Fruit fly (Drosophila melanogaster) whole organism, prepupa: ENCODE measurements around the gene Cyp4d2.

ENCODE experiments used
- Blimp-1 ChIP-seq: fragments of 200-800 bp; sonication (Bioruptor generic); optimal IDR thresholded peaks from 3 replicates; lab custom pipeline; 2017; ENCODE audit warnings: missing biosample characterization, missing genetic modification characterization, mild to moderate bottlenecking, moderate library complexity, missing genetic modification reagents
- CG10631 ChIP-seq: fragments of 200-800 bp; sonication (Bioruptor generic); optimal IDR thresholded peaks from 2 replicates; lab custom pipeline; 2016; ENCODE audit warnings: missing biosample characterization, missing genetic modification characterization
- CG11294 ChIP-seq: fragments of 200-800 bp; sonication (Bioruptor generic); IDR thresholded peaks from 2 replicates; pipeline ENCODE4 v1.3.6; 2022; ENCODE audit warnings: missing biosample characterization, missing genetic modification characterization
- CG11902 ChIP-seq: fragments of 200-800 bp; sonication (Bioruptor generic); optimal IDR thresholded peaks from 3 replicates; lab custom pipeline; 2016; ENCODE audit warnings: missing biosample characterization, missing genetic modification characterization
- CG15336 ChIP-seq: fragments of 200-800 bp; sonication (Bioruptor generic); IDR thresholded peaks from 2 replicates; pipeline ENCODE4 v1.3.6; 2022; ENCODE audit warnings: missing biosample characterization, missing genetic modification characterization
- CG3032 ChIP-seq: fragments of 200-800 bp; optimal IDR thresholded peaks from 2 replicates; lab custom pipeline; 2019; ENCODE audit warnings: missing biosample characterization, mild to moderate bottlenecking, missing genetic modification characterization, moderate library complexity
- CG31627 ChIP-seq: fragments of 200-800 bp; sonication (Bioruptor generic); optimal IDR thresholded peaks from 3 replicates; lab custom pipeline; 2016; ENCODE audit warnings: missing biosample characterization, missing genetic modification characterization
- CG32006 ChIP-seq: fragments of 200-800 bp; sonication (Bioruptor generic); optimal IDR thresholded peaks from 3 replicates; lab custom pipeline; 2017; ENCODE audit warnings: missing biosample characterization, mild to moderate bottlenecking, missing genetic modification characterization
- CG3919 ChIP-seq: fragments of 200-800 bp; sonication (Bioruptor generic); optimal IDR thresholded peaks from 3 replicates; lab custom pipeline; 2016; ENCODE audit warnings: missing biosample characterization, missing genetic modification characterization
- CG4318 ChIP-seq: fragments of 200-800 bp; sonication (Bioruptor generic); optimal IDR thresholded peaks from 3 replicates; lab custom pipeline; 2017; ENCODE audit warnings: missing biosample characterization, mild to moderate bottlenecking, missing genetic modification characterization
- CG6163 ChIP-seq: fragments of 200-800 bp; sonication (Bioruptor generic); IDR thresholded peaks from 3 replicates; pipeline ENCODE4 v1.3.6; 2022; ENCODE audit warnings: missing biosample characterization, missing genetic modification characterization
- CG6276 ChIP-seq: fragments of 200-800 bp; sonication (Bioruptor generic); optimal IDR thresholded peaks from 2 replicates; lab custom pipeline; 2017; ENCODE audit warnings: missing biosample characterization, mild to moderate bottlenecking, missing genetic modification characterization
- CG6792 ChIP-seq: fragments of 200-800 bp; sonication (Bioruptor generic); optimal IDR thresholded peaks from 3 replicates; lab custom pipeline; 2016; ENCODE audit warnings: missing biosample characterization, missing genetic modification characterization
- CG6808 ChIP-seq: fragments of 200-800 bp; sonication (Bioruptor generic); optimal IDR thresholded peaks from 3 replicates; lab custom pipeline; 2017; ENCODE audit warnings: missing biosample characterization, missing genetic modification characterization, mild to moderate bottlenecking, moderate library complexity, missing genetic modification reagents
- CG7368 ChIP-seq: fragments of 200-800 bp; sonication (Bioruptor generic); optimal IDR thresholded peaks from 3 replicates; lab custom pipeline; 2016; ENCODE audit warnings: missing biosample characterization, missing genetic modification characterization
- CG8119 ChIP-seq: fragments of 200-800 bp; sonication (Bioruptor generic); IDR thresholded peaks from 3 replicates; pipeline ENCODE4 v1.3.6; 2022; ENCODE audit warnings: missing biosample characterization, missing genetic modification characterization
- CG8319 ChIP-seq: fragments of 200-800 bp; sonication (Bioruptor generic); optimal IDR thresholded peaks from 3 replicates; lab custom pipeline; 2016; ENCODE audit warnings: missing biosample characterization, missing genetic modification characterization
- Eip75B ChIP-seq: fragments of 200-800 bp; sonication (Bioruptor generic); optimal IDR thresholded peaks from 3 replicates; lab custom pipeline; 2016; ENCODE audit warnings: missing biosample characterization, missing genetic modification characterization
- Eip78C ChIP-seq: fragments of 200-800 bp; sonication (Bioruptor generic); peaks from one replicate; lab custom pipeline; 2016; ENCODE audit warnings: missing biosample characterization, missing genetic modification characterization
- Eip93F ChIP-seq: fragments of 200-800 bp; sonication (Bioruptor generic); optimal IDR thresholded peaks from 2 replicates; lab custom pipeline; 2016; ENCODE audit warnings: missing biosample characterization, mild to moderate bottlenecking, missing genetic modification characterization
- Ets21C ChIP-seq: fragments of 200-800 bp; sonication (Bioruptor generic); optimal IDR thresholded peaks from 3 replicates; lab custom pipeline; 2016; ENCODE audit warnings: missing biosample characterization, missing genetic modification characterization
- Ets96B ChIP-seq: fragments of 200-800 bp; optimal IDR thresholded peaks from 2 replicates; lab custom pipeline; 2019; ENCODE audit warnings: missing biosample characterization, mild to moderate bottlenecking, missing genetic modification characterization, moderate library complexity
- Gug ChIP-seq: fragments of 200-800 bp; sonication (Bioruptor generic); IDR thresholded peaks from 2 replicates; pipeline ENCODE4 v1.3.6; 2022; ENCODE audit warnings: missing biosample characterization, missing genetic modification characterization
- Hr38 ChIP-seq: sonication (Bioruptor generic); optimal IDR thresholded peaks from 2 replicates; lab custom pipeline; 2016; ENCODE audit warnings: missing biosample characterization, missing genetic modification characterization
- Hr39 ChIP-seq: fragments of 200-800 bp; sonication (Bioruptor generic); optimal IDR thresholded peaks from 2 replicates; lab custom pipeline; 2016; ENCODE audit warnings: missing biosample characterization, missing genetic modification characterization
- Hr4 ChIP-seq: fragments of 200-800 bp; sonication (Bioruptor generic); optimal IDR thresholded peaks from 3 replicates; lab custom pipeline; 2016; ENCODE audit warnings: missing biosample characterization, missing genetic modification characterization
- Met ChIP-seq: fragments of 200-800 bp; sonication (Bioruptor generic); optimal IDR thresholded peaks from 3 replicates; lab custom pipeline; 2016; ENCODE audit warnings: missing biosample characterization, missing genetic modification characterization
- OdsH ChIP-seq: fragments of 200-800 bp; sonication (Bioruptor generic); optimal IDR thresholded peaks from 3 replicates; lab custom pipeline; 2016; ENCODE audit warnings: missing biosample characterization, missing genetic modification characterization
- Sox14 ChIP-seq: fragments of 200-800 bp; sonication (Bioruptor generic); optimal IDR thresholded peaks from 3 replicates; lab custom pipeline; 2016; ENCODE audit warnings: missing biosample characterization, missing genetic modification characterization
- Sox15 ChIP-seq: fragments of 200-800 bp; sonication (Bioruptor generic); optimal IDR thresholded peaks from 3 replicates; lab custom pipeline; 2016; ENCODE audit warnings: missing biosample characterization, missing genetic modification characterization
- achi ChIP-seq: fragments of 200-800 bp; sonication (Bioruptor generic); optimal IDR thresholded peaks from 3 replicates; lab custom pipeline; 2016; ENCODE audit warnings: missing biosample characterization, missing genetic modification characterization
- acj6 ChIP-seq: fragments of 200-800 bp; sonication (Bioruptor generic); optimal IDR thresholded peaks from 3 replicates; lab custom pipeline; 2016; ENCODE audit warnings: missing biosample characterization, missing genetic modification characterization
- cyc ChIP-seq: fragments of 200-800 bp; sonication (Bioruptor generic); optimal IDR thresholded peaks from 3 replicates; lab custom pipeline; 2016; ENCODE audit warnings: missing biosample characterization, missing genetic modification characterization
- dsx ChIP-seq: fragments of 200-800 bp; optimal IDR thresholded peaks from 3 replicates; lab custom pipeline; 2019; ENCODE audit warnings: missing biosample characterization, mild to moderate bottlenecking, missing genetic modification characterization, moderate library complexity; ENCODE audit not compliant: poor library complexity, severe bottlenecking
- esn ChIP-seq: fragments of 200-800 bp; sonication (Bioruptor generic); optimal IDR thresholded peaks from 2 replicates; lab custom pipeline; 2016; ENCODE audit warnings: missing biosample characterization, mild to moderate bottlenecking, missing genetic modification characterization, moderate library complexity
- fd85E ChIP-seq: fragments of 200-800 bp; sonication (Bioruptor generic); optimal IDR thresholded peaks from 3 replicates; lab custom pipeline; 2016; ENCODE audit warnings: missing biosample characterization, missing genetic modification characterization
- fkh ChIP-seq: fragments of 200-800 bp; sonication (Bioruptor generic); optimal IDR thresholded peaks from 3 replicates; lab custom pipeline; 2017; ENCODE audit warnings: missing biosample characterization, mild to moderate bottlenecking, missing genetic modification characterization, moderate library complexity
- lz ChIP-seq: fragments of 200-800 bp; sonication (Bioruptor generic); optimal IDR thresholded peaks from 3 replicates; lab custom pipeline; 2016; ENCODE audit warnings: missing biosample characterization, missing genetic modification characterization
- net ChIP-seq: fragments of 200-800 bp; sonication (Bioruptor generic); optimal IDR thresholded peaks from 3 replicates; lab custom pipeline; 2016; ENCODE audit warnings: missing biosample characterization, missing genetic modification characterization
- pdm3 ChIP-seq: fragments of 200-800 bp; sonication (Bioruptor generic); optimal IDR thresholded peaks from 3 replicates; lab custom pipeline; 2016; ENCODE audit warnings: missing biosample characterization, missing genetic modification characterization
- ss ChIP-seq, 2 experiments: fragments of 200-800 bp; sonication (Bioruptor generic); optimal IDR thresholded peaks; 2 replicates in 1 of 2; 3 replicates in 1 of 2; lab custom pipeline; 2017 to 2018; ENCODE audit warnings: mild to moderate bottlenecking in 2 of 2, missing biosample characterization in 2 of 2, missing genetic modification characterization in 2 of 2, moderate library complexity in 1 of 2
- vri ChIP-seq: fragments of 200-800 bp; sonication (Bioruptor generic); optimal IDR thresholded peaks from 3 replicates; lab custom pipeline; 2016; ENCODE audit warnings: missing biosample characterization, mild to moderate bottlenecking, missing genetic modification characterization

Gene Cyp4d2

DNA sequence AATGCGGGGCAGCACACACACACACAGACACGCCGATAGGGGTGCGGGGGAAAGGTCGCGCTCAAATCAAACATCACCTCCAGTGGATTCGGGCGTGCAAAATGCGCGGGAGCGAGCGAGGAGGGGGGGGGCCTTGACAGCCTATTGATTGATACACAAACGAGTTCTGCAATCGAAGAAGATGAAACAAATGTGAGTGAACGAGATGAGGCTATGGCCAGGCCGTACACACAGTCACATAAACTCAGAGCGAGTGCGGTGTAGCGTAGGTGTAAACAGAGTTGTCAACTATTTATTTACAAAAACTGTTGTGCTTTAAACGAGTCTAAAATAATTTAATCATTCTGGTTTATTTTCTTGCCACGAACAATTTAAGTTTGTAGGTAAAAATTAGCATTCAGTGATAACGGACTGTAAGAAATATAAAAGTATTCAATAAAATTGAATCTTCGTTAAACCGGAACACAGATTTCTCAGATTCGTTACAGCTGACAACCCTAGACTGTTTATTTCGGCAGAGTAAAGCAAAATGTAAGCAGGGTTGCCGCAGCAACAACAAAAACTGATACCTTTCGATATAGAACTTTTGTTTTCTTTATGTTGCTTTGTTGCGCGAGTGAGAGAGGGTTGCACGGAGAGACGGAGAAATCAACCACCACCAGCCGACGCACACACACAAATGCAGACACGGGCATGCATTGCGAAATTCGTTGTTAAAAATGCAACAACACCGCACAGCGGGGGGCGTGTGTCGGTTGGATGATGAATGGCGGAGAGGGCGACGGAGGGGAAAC, 40.6 kb upstream of the Cyp4d2 start (continued):
- peak; percentile 87 for TF ChIP-seq CG6808 (GFP tag; lab: Kevin White, UChicago)
- peak; percentile 95 for TF ChIP-seq Met
- TF ChIP-seq CG8319 (GFP tag; lab: Kevin White, UChicago), result peak; percentile 85
- TF ChIP-seq CG11902 (GFP tag; lab: Kevin White, UChicago), result peak; percentile 81
- TF ChIP-seq Hr39 (GFP tag; lab: Kevin White, UChicago), result peak; percentile 93
- TF ChIP-seq fkh (GFP tag; lab: Kevin White, UChicago), result peak; percentile 43
- peak; percentile 81 for TF ChIP-seq CG3919 (GFP tag; lab: Kevin White, UChicago)
- peak; percentile 89 for TF ChIP-seq pdm3 (GFP tag; lab: Kevin White, UChicago)
- peak; percentile 83 for TF ChIP-seq CG8119 (GFP tag; lab: Robert Waterston, UW)
- TF ChIP-seq net (GFP tag; lab: Kevin White, UChicago), result peak; percentile 85
- TF ChIP-seq cyc (GFP tag; lab: Kevin White, UChicago), result peak; percentile 92
- TF ChIP-seq Ets21C, result peak; percentile 90
- peak; percentile 86 for TF ChIP-seq CG3032 (tag; lab: Kevin White, UChicago)
- peak; percentile 93 for TF ChIP-seq CG31627 (GFP tag; lab: Kevin White, UChicago)
- peak; percentile 94 for TF ChIP-seq esn (GFP tag; lab: Kevin White, UChicago)
- TF ChIP-seq CG6792 (GFP tag; lab: Kevin White, UChicago), result peak; percentile 89
- TF ChIP-seq Blimp-1, result peak; percentile 87

- TF ChIP-seq dsx (no peak), Eip75B (peak; percentile 29), cyc (GFP tag; lab: Kevin White, UChicago) (peak; percentile 25), Hr39 (GFP tag; lab: Kevin White, UChicago) (peak; percentile 46), Eip93F (no peak), fd85E (GFP tag; lab: Kevin White, UChicago) (no peak), Gug (GFP tag; lab: Robert Waterston, UW) (peak; percentile 45), Sox15 (GFP tag; lab: Kevin White, UChicago) (peak; percentile 31), acj6 (peak; percentile 9), CG10631 (GFP tag; lab: Kevin White, UChicago) (peak; percentile 39), achi (GFP tag; lab: Kevin White, UChicago) (no peak), pdm3 (GFP tag; lab: Kevin White, UChicago) (peak; percentile 14), CG4318 (GFP tag; lab: Kevin White, UChicago) (peak; percentile 1), CG3919 (GFP tag; lab: Kevin White, UChicago) (no peak), Hr38 (no peak), CG31627 (GFP tag; lab: Kevin White, UChicago) (peak; percentile 50), CG32006 (peak; percentile 16), CG11902 (GFP tag; lab: Kevin White, UChicago) (peak; percentile 37), CG3032 (tag; lab: Kevin White, UChicago) (no peak), Sox14 (GFP tag; lab: Kevin White, UChicago) (no peak), Ets21C (no peak), CG11294 (GFP tag; lab: Robert Waterston, UW) (peak; percentile 58), ss (GFP tag; optimal IDR thresholded peaks at IDR 0.05; lab: Kevin White, UChicago) (peak in 1 of 2 experiments; percentile 94), fkh (GFP tag; lab: Kevin White, UChicago) (peak; percentile 44), CG7368 (GFP tag; lab: Kevin White, UChicago) (peak; percentile 17), Eip78C (GFP tag; lab: Kevin White, UChicago) (peak; percentile 69), CG6276 (GFP tag; lab: Kevin White, UChicago) (no peak), lz (GFP tag; lab: Kevin White, UChicago) (peak; percentile 26), Hr4 (GFP tag; lab: Kevin White, UChicago) (peak; percentile 46), OdsH (GFP tag; lab: Kevin White, UChicago) (peak; percentile 26), CG6808 (GFP tag; lab: Kevin White, UChicago) (no peak), vri (GFP tag; lab: Kevin White, UChicago) (no peak), CG15336 (GFP tag; lab: Robert Waterston, UW) (peak; percentile 61; the same call in 1 of the 2 replicates), CG8119 (GFP tag; lab: Robert Waterston, UW) (0 out of 3 replicates have a peak, but pooled peaks have one; percentile 12), CG8319 (GFP tag; lab: Kevin White, UChicago) (no peak), CG6163 (peak; percentile 23; the same call in 2 of the 3 replicates), Ets96B (tag; lab: Kevin White, UChicago) (no peak)
Observed at dm6 chrX:2135868-2136787, 39.7 kb upstream of the Cyp4d2 start.
